Fruit fly (Drosophila melanogaster): ENCODE data around the gene CG33500.

Gene CG33500

DNA sequence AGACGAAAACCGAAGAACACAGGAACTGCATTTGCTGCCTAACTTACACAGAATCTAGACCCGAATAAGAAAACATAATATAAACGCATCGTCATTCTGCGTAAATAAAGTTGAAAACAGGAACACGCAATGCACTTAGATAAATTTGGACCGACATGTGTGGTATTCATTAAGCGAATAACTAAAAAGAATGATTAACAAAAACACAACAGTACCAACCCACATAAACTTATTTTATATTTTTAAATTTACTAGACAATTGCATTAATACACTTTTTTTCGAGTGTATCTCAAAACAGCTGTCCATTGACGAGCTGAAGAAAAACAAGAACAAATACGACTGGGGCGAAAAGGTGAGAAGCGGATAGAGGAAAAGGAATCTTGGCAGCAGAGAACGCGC is 45.9 kb downstream of the CG33500 start (continued):
- TF ChIP-seq prd (optimal IDR thresholded peaks at IDR 0.05) (no peak), prd (GFP tag; IDR thresholded peaks at IDR 0.05) (peak; percentile 92), CG32767 (GFP tag; IDR thresholded peaks at IDR 0.05) (peak; percentile 61; the same call in 1 of the 2 replicates), Xrp1 (GFP tag; IDR thresholded peaks at IDR 0.05) (peak; percentile 97), Drgx (GFP tag; IDR thresholded peaks at IDR 0.05) (peak; percentile 69), NFAT (GFP tag; IDR thresholded peaks at IDR 0.05) (no peak), cad (GFP tag; optimal IDR thresholded peaks at IDR 0.05) (no peak), CG18764 (GFP tag; optimal IDR thresholded peaks at IDR 0.05) (peak; percentile 80), MTF-1 (GFP tag; optimal IDR thresholded peaks at IDR 0.05; ENCODE audit: borderline replicate concordance) (peak; percentile 83), fd3F (GFP tag; optimal IDR thresholded peaks at IDR 0.05) (no peak), CG14014 (GFP tag; IDR thresholded peaks at IDR 0.05) (peak; percentile 62), Scr (GFP tag; IDR thresholded peaks at IDR 0.05; ENCODE audit: partially characterized antibody) (no peak), Vsx1 (GFP tag; optimal IDR thresholded peaks at IDR 0.05) (peak; percentile 59), ab (GFP tag; optimal IDR thresholded peaks at IDR 0.05) (peak; percentile 18), CG17361 (GFP tag; IDR thresholded peaks at IDR 0.05) (peak; percentile 91), Asciz (GFP tag; optimal IDR thresholded peaks at IDR 0.05) (peak; percentile 86), CG1647 (GFP tag; optimal IDR thresholded peaks at IDR 0.05) (peak; percentile 39), usp (GFP tag; optimal IDR thresholded peaks at IDR 0.05) (no peak), BtbVII (GFP tag; optimal IDR thresholded peaks at IDR 0.05) (peak; percentile 49), gem (tag; optimal IDR thresholded peaks at IDR 0.05) (peak; percentile 93), CG2199 (GFP tag; IDR thresholded peaks at IDR 0.05) (no peak), CG4820 (GFP tag; optimal IDR thresholded peaks at IDR 0.05) (peak; percentile 89), ttk (GFP tag; IDR thresholded peaks at IDR 0.05) (peak; percentile 65), gcm2 (GFP tag; optimal IDR thresholded peaks at IDR 0.05) (no peak), CG17568 (GFP tag; optimal IDR thresholded peaks at IDR 0.05) (peak; percentile 81), cg (GFP tag; optimal IDR thresholded peaks at IDR 0.05) (no peak), Dek (tag; optimal IDR thresholded peaks at IDR 0.05) (peak; percentile 36), danr (GFP tag; IDR thresholded peaks at IDR 0.05) (peak; percentile 69; the same call in 1 of the 2 replicates), repo (GFP tag; optimal IDR thresholded peaks at IDR 0.05) (peak; percentile 65), gfzf (GFP tag; optimal IDR thresholded peaks at IDR 0.05) (no peak), Opbp (GFP tag; IDR thresholded peaks at IDR 0.05; ENCODE audit: partially characterized antibody) (no peak), CG10959 (GFP tag; IDR thresholded peaks at IDR 0.05) (peak; percentile 95), CG4360 (GFP tag; IDR thresholded peaks at IDR 0.05) (peak; percentile 56; the same call in 1 of the 2 replicates), cas (GFP tag; IDR thresholded peaks at IDR 0.05) (no peak), ATbp (GFP tag; optimal IDR thresholded peaks at IDR 0.05) (peak; percentile 68), CG15073 (GFP tag; optimal IDR thresholded peaks at IDR 0.05) (no peak), trem (tag; optimal IDR thresholded peaks at IDR 0.05) (peak; percentile 93), scrt (GFP tag; optimal IDR thresholded peaks at IDR 0.05) (peak; percentile 50), CG12659 (GFP tag; optimal IDR thresholded peaks at IDR 0.05) (peak; percentile 72), ewg (GFP tag; optimal IDR thresholded peaks at IDR 0.05) (peak; percentile 64), Dfd (GFP tag; optimal IDR thresholded peaks at IDR 0.05) (no peak), pros (GFP tag; optimal IDR thresholded peaks at IDR 0.05) (peak; percentile 40), ro (GFP tag; IDR thresholded peaks at IDR 0.05) (peak; percentile 67; the same call in 1 of the 2 replicates), Stat92E (GFP tag; optimal IDR thresholded peaks at IDR 0.05) (peak in 1 of 3 experiments; percentile 94), CG8478 (optimal IDR thresholded peaks at IDR 0.05) (no peak), CG11093 (GFP tag; IDR thresholded peaks at IDR 0.05) (peak; percentile 62; the same call in 1 of the 3 replicates), h (optimal IDR thresholded peaks at IDR 0.05) (no peak), p53 (GFP tag; optimal IDR thresholded peaks at IDR 0.05) (peak; percentile 9), HLH4C (GFP tag; IDR thresholded peaks at IDR 0.05; ENCODE audit: partially characterized antibody) (no peak), CG7963 (GFP tag; IDR thresholded peaks at IDR 0.05; ENCODE audit: partially characterized antibody) (no peak), CG32772 (GFP tag; IDR thresholded peaks at IDR 0.05) (peak; percentile 73), H15 (GFP tag; IDR thresholded peaks at IDR 0.05) (peak; percentile 79)

Measured in whole organism, embryonic.